Fruit fly (Drosophila melanogaster) Kc167 (cell line): Measurements from ENCODE around the gene Ser7.

ENCODE experiments used
- Myc ChIP-seq: fragments of >200 bp; optimal IDR thresholded peaks from 2 replicates; lab custom pipeline; 2017; ENCODE audit warnings: missing external identifiers
- Sin3A ChIP-seq: fragments of >200 bp; optimal IDR thresholded peaks from 2 replicates; lab custom pipeline; 2018; ENCODE audit warnings: missing external identifiers
- h ChIP-seq: fragments of >200 bp; optimal IDR thresholded peaks from 3 replicates; lab custom pipeline; 2018; ENCODE audit warnings: missing external identifiers
- insv ChIP-seq: fragments of >200 bp; optimal IDR thresholded peaks from 3 replicates; lab custom pipeline; 2018; ENCODE audit warnings: missing external identifiers
- psq ChIP-seq: fragments of >200 bp; optimal IDR thresholded peaks from 2 replicates; lab custom pipeline; 2017; ENCODE audit warnings: missing external identifiers
- ttk ChIP-seq: sonication (Bioruptor generic); optimal IDR thresholded peaks from 2 replicates; lab custom pipeline; 2017; ENCODE audit warnings: missing external identifiers

DNA sequence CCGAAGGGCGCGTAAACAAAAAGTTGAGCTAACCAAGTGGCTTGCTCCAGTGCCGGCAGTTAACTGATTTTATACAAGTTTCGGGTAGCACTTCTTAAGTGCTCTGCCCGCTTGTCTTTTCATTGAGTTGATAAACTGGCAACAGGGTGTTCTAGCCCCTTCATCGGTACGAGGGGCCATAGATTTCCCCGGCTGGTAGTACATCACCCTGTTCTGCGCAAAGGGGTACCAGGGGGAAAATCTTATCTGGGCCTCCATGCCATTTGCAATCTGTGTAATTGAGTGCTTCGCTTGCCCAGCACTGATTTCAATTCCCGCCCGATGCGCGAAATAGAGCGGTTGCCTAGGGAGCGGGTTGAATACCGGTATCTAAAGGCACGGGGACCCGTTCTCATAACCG is 6.6 kb downstream of the Ser7 start, which contains the start of gene CG45061:
- TF ChIP-seq Sin3A = no peak
- TF ChIP-seq h = no peak
- no peak for TF ChIP-seq ttk (lab: Kevin White, UChicago)
- no peak for TF ChIP-seq Myc (lab: Kevin White, UChicago)
- TF ChIP-seq psq = no peak
- no peak for TF ChIP-seq insv (lab: Kevin White, UChicago)
